Fruit fly (Drosophila melanogaster): Measurements from ENCODE around the gene frc.
A peak's percentile ranks its signal among the peaks of the same experiment; 100 is the strongest.

Gene frc

DNA sequence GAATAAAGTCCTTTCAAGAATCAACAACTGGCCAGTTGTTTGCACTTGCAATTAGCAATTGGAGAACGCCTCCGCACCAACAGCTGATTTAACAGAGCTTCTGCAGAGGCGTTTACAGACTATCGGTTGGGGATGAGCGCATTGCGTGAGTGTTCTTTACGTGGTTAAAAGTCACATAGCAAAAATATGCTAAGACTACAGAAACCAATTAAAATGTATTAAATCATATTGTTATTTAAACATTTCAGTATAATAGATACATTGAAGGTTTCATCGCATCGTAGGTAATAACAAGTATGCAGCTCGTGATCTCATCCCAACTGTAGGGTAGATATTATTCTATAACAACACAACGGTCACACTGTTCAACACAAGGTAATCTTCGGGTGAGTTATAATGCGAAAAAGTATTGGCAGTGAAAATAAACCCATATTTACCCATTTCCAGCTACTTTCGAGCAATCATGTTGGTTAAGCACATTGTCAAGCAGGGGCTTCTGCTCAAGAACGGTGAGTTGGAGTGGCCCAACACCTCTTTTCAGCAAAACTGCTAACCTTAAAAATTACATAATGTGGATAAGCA, 7.8 kb downstream of the frc start, which contains the start of the genes Sec3 and COX7B (continued):
- TF ChIP-seq Sry-δ (GFP tag; optimal IDR thresholded peaks at IDR 0.05) = peak; percentile 88
- TF ChIP-seq maf-S (GFP tag; optimal IDR thresholded peaks at IDR 0.05) = peak; percentile 34
- peak; percentile 23 for TF ChIP-seq BtbVII (GFP tag; optimal IDR thresholded peaks at IDR 0.05)
- no peak for TF ChIP-seq Lim3 (GFP tag; IDR thresholded peaks at IDR 0.05)
- peak; percentile 85 for TF ChIP-seq nmo (GFP tag; optimal IDR thresholded peaks at IDR 0.05)
- TF ChIP-seq Dref (GFP tag; IDR thresholded peaks at IDR 0.05) = peak; percentile 31; the same call in 1 of the 2 replicates
- TF ChIP-seq dmrt11E (tag; optimal IDR thresholded peaks at IDR 0.05) = peak; percentile 63
- peak; percentile 28 for TF ChIP-seq Myb (GFP tag; optimal IDR thresholded peaks at IDR 0.05)
- TF ChIP-seq emc (GFP tag; optimal IDR thresholded peaks at IDR 0.05) = peak; percentile 5
- no peak for TF ChIP-seq CG7271 (tag; optimal IDR thresholded peaks at IDR 0.05)
- TF ChIP-seq Hsf (GFP tag; optimal IDR thresholded peaks at IDR 0.05) = peak; percentile 68
- no peak for TF ChIP-seq HLHmδ (GFP tag; optimal IDR thresholded peaks at IDR 0.05)
- peak; percentile 75 for TF ChIP-seq gem (tag; optimal IDR thresholded peaks at IDR 0.05)
- TF ChIP-seq CG33557 (GFP tag; optimal IDR thresholded peaks at IDR 0.05) = peak; percentile 60
- TF ChIP-seq jing (GFP tag; optimal IDR thresholded peaks at IDR 0.05) = no peak
- peak; percentile 34 for TF ChIP-seq Side (GFP tag; optimal IDR thresholded peaks at IDR 0.05)
- TF ChIP-seq kni (GFP tag; optimal IDR thresholded peaks at IDR 0.05) = no peak
- TF ChIP-seq CG18619 (GFP tag; optimal IDR thresholded peaks at IDR 0.05) = peak; percentile 46
- TF ChIP-seq jigr1 (GFP tag; IDR thresholded peaks at IDR 0.05) = no peak
- peak; percentile 57; the same call in 1 of the 2 replicates for TF ChIP-seq Taf1 (GFP tag; IDR thresholded peaks at IDR 0.05)
- no peak for TF ChIP-seq GATAe (GFP tag; conservative IDR thresholded peaks at IDR 0.05)
- TF ChIP-seq CG2199 (GFP tag; IDR thresholded peaks at IDR 0.05) = no peak
- no peak for TF ChIP-seq Optix (GFP tag; IDR thresholded peaks at IDR 0.05)
- peak; percentile 65 for TF ChIP-seq mam (GFP tag; optimal IDR thresholded peaks at IDR 0.05)
- no peak for TF ChIP-seq CG17612 (GFP tag; IDR thresholded peaks at IDR 0.05)
- peak; percentile 64 for TF ChIP-seq CG6689 (GFP tag; IDR thresholded peaks at IDR 0.05)
- no peak for TF ChIP-seq gsb (GFP tag; IDR thresholded peaks at IDR 0.05)
- 0 out of 2 replicates have a peak, but pooled peaks have one; percentile 6 for TF ChIP-seq CG31224 (GFP tag; IDR thresholded peaks at IDR 0.05)
- TF ChIP-seq CG7745 (tag; optimal IDR thresholded peaks at IDR 0.05) = no peak
- TF ChIP-seq pnt (GFP tag; optimal IDR thresholded peaks at IDR 0.05) = peak; percentile 28
- TF ChIP-seq dysf (GFP tag; IDR thresholded peaks at IDR 0.05) = peak; percentile 52; the same call in 1 of the 3 replicates
- TF ChIP-seq gcm (GFP tag; optimal IDR thresholded peaks at IDR 0.05) = peak; percentile 42
- no peak for TF ChIP-seq dan (GFP tag; IDR thresholded peaks at IDR 0.05)
- no peak for TF ChIP-seq Atf-2 (GFP tag; optimal IDR thresholded peaks at IDR 0.05)
- peak; percentile 63 for TF ChIP-seq CG34422 (GFP tag; IDR thresholded peaks at IDR 0.05)
- no peak for TF ChIP-seq CG15011 (GFP tag; optimal IDR thresholded peaks at IDR 0.05)
- TF ChIP-seq Med (GFP tag) = peak; percentile 93
- TF ChIP-seq bab2 (GFP tag; optimal IDR thresholded peaks at IDR 0.05) = peak; percentile 60
- TF ChIP-seq CG18262 (tag; optimal IDR thresholded peaks at IDR 0.05) = peak; percentile 60
- peak; percentile 65 for TF ChIP-seq NC2β (GFP tag; optimal IDR thresholded peaks at IDR 0.05)
- TF ChIP-seq esg (GFP tag; conservative IDR thresholded peaks at IDR 0.05) = peak; percentile 38; the same call in 1 of the 2 replicates
- TF ChIP-seq cg (GFP tag; optimal IDR thresholded peaks at IDR 0.05) = no peak
- peak; percentile 93 for TF ChIP-seq CG34224 (GFP tag; IDR thresholded peaks at IDR 0.05; ENCODE audit: partially characterized antibody)
- no peak for TF ChIP-seq CG8281 (tag; optimal IDR thresholded peaks at IDR 0.05)
- 0 out of 3 replicates have a peak, but pooled peaks have one; percentile 14 for TF ChIP-seq CG11695 (GFP tag; IDR thresholded peaks at IDR 0.05)
- no peak for TF ChIP-seq dati (GFP tag; IDR thresholded peaks at IDR 0.05)
- TF ChIP-seq crp (GFP tag; optimal IDR thresholded peaks at IDR 0.05) = peak; percentile 51 to 95
- no peak for TF ChIP-seq disco-r (GFP tag; optimal IDR thresholded peaks at IDR 0.05)
- TF ChIP-seq Doc2 (GFP tag; IDR thresholded peaks at IDR 0.05) = no peak
- peak; percentile 14 for TF ChIP-seq gcm2 (GFP tag; optimal IDR thresholded peaks at IDR 0.05)
- TF ChIP-seq Six4 (GFP tag; optimal IDR thresholded peaks at IDR 0.05) = peak; percentile 6
